Worm (Caenorhabditis elegans) whole organism, late embryonic: ENCODE measurements around the gene nhr-283.
"Not testable (repeated sequence)": the region's sequence is repeated elsewhere in the genome, so short reads cannot be mapped to it uniquely, and the experiment has no call there.

Experiments used
- F13H6.1 ChIP-seq: sonication (generic microtip); optimal IDR thresholded peaks from 2 replicates; lab custom pipeline; 2016; ENCODE audit warnings: missing genetic modification characterization, missing compliant biosample characterization
- T23F11.4 ChIP-seq: fragments of 200-800 bp; sonication (Bioruptor generic); optimal IDR thresholded peaks from 2 replicates; lab custom pipeline; 2018; ENCODE audit warnings: mild to moderate bottlenecking, missing genetic modification characterization, missing compliant biosample characterization
- Y22D7AL.16 ChIP-seq: sonication (generic microtip); optimal IDR thresholded peaks from 2 replicates; lab custom pipeline; 2016; ENCODE audit warnings: missing genetic modification characterization, missing compliant biosample characterization
- ceh-14 ChIP-seq: sonication (generic microtip); optimal IDR thresholded peaks from 2 replicates; lab custom pipeline; 2016; ENCODE audit warnings: missing genotype, missing genetic modification characterization, missing compliant biosample characterization
- ceh-2 ChIP-seq: sonication (generic microtip); optimal IDR thresholded peaks from 2 replicates; lab custom pipeline; 2016; ENCODE audit warnings: missing genotype, missing genetic modification characterization, missing compliant biosample characterization
- ceh-24 ChIP-seq: sonication (generic microtip); optimal IDR thresholded peaks from 2 replicates; lab custom pipeline; 2016; ENCODE audit warnings: mild to moderate bottlenecking, missing genetic modification characterization, missing compliant biosample characterization
- ceh-34 ChIP-seq: sonication (generic microtip); optimal IDR thresholded peaks from 2 replicates; lab custom pipeline; 2016; ENCODE audit warnings: mild to moderate bottlenecking, missing genetic modification characterization, missing compliant biosample characterization
- ceh-9 ChIP-seq: sonication (generic microtip); optimal IDR thresholded peaks from 2 replicates; lab custom pipeline; 2016; ENCODE audit warnings: mild to moderate bottlenecking, missing genetic modification characterization, inconsistent platforms, missing compliant biosample characterization
- che-1 ChIP-seq: sonication (generic microtip); optimal IDR thresholded peaks from 2 replicates; lab custom pipeline; 2016; ENCODE audit warnings: mild to moderate bottlenecking, missing genetic modification characterization, missing compliant biosample characterization
- dmd-4 ChIP-seq: sonication (generic microtip); optimal IDR thresholded peaks from 2 replicates; lab custom pipeline; 2016; ENCODE audit warnings: borderline replicate concordance, missing genetic modification characterization, missing compliant biosample characterization
- elt-2 ChIP-seq: sonication (generic microtip); optimal IDR thresholded peaks from 2 replicates; lab custom pipeline; 2016; ENCODE audit warnings: missing genetic modification reagents, missing genetic modification characterization, missing compliant biosample characterization
- elt-4 ChIP-seq: sonication (generic microtip); optimal IDR thresholded peaks from 2 replicates; lab custom pipeline; 2016; ENCODE audit warnings: missing genetic modification characterization, missing compliant biosample characterization
- eyg-1 ChIP-seq: sonication (generic microtip); optimal IDR thresholded peaks from 2 replicates; lab custom pipeline; 2016; ENCODE audit warnings: missing genotype, missing genetic modification characterization, missing compliant biosample characterization
- fax-1 ChIP-seq: sonication (generic microtip); optimal IDR thresholded peaks from 2 replicates; lab custom pipeline; 2016; ENCODE audit warnings: missing genotype, missing genetic modification characterization, missing compliant biosample characterization
- fkh-10 ChIP-seq: fragments of 150-350 bp; optimal IDR thresholded peaks from 2 replicates; lab custom pipeline; 2014; ENCODE audit warnings: missing biosample characterization, missing genetic modification reagents, missing genetic modification characterization
- fkh-6 ChIP-seq: sonication (generic microtip); optimal IDR thresholded peaks from 2 replicates; lab custom pipeline; 2016; ENCODE audit warnings: missing genetic modification characterization, missing compliant biosample characterization
- gmeb-2 ChIP-seq: sonication (generic microtip); optimal IDR thresholded peaks from 2 replicates; lab custom pipeline; 2016; ENCODE audit warnings: missing genetic modification characterization, inconsistent platforms, missing compliant biosample characterization
- lim-6 ChIP-seq: sonication (generic microtip); optimal IDR thresholded peaks from 2 replicates; lab custom pipeline; 2016; ENCODE audit warnings: missing genetic modification characterization, missing compliant biosample characterization
- nhr-232 ChIP-seq: sonication (generic microtip); optimal IDR thresholded peaks from 2 replicates; lab custom pipeline; 2016; ENCODE audit warnings: missing genetic modification characterization, missing compliant biosample characterization
- pag-3 ChIP-seq: sonication (generic microtip); optimal IDR thresholded peaks from 2 replicates; lab custom pipeline; 2016; ENCODE audit warnings: missing compliant biosample characterization, missing genetic modification characterization, borderline replicate concordance
- pat-9 ChIP-seq: fragments of 200-800 bp; sonication (Bioruptor generic); optimal IDR thresholded peaks from 2 replicates; lab custom pipeline; 2018; ENCODE audit warnings: mild to moderate bottlenecking, missing genetic modification characterization, moderate library complexity, missing compliant biosample characterization
- pqm-1 ChIP-seq: sonication (generic microtip); optimal IDR thresholded peaks from 2 replicates; lab custom pipeline; 2016; ENCODE audit warnings: missing genetic modification characterization, missing compliant biosample characterization
- pros-1 ChIP-seq: fragments of 150-350 bp; optimal IDR thresholded peaks from 2 replicates; lab custom pipeline; 2014; ENCODE audit warnings: missing biosample characterization, missing genetic modification reagents, missing genetic modification characterization
- sox-4 ChIP-seq: sonication (generic microtip); optimal IDR thresholded peaks from 2 replicates; lab custom pipeline; 2017; ENCODE audit warnings: mild to moderate bottlenecking, missing genetic modification characterization, inconsistent platforms, missing compliant biosample characterization
- unc-3 ChIP-seq, 2 experiments: fragments of 200-800 bp in 1 of 2; sonication (Bioruptor generic) in 1 of 2; sonication (generic microtip) in 1 of 2; conservative IDR thresholded peaks in 1 of 2; optimal IDR thresholded peaks in 1 of 2; 2 replicates each; pipeline versions ENCODE4 v1.3.6 to Lab custom; 2016 to 2022; ENCODE audit warnings: missing compliant biosample characterization in 2 of 2, missing genetic modification characterization in 2 of 2, missing genetic modification reagents in 1 of 2
- unc-42 ChIP-seq: sonication (generic microtip); optimal IDR thresholded peaks from 2 replicates; lab custom pipeline; 2016; ENCODE audit warnings: missing genotype, missing genetic modification characterization, missing compliant biosample characterization
- unc-55 ChIP-seq: sonication (generic microtip); optimal IDR thresholded peaks from 2 replicates; lab custom pipeline; 2017; ENCODE audit warnings: missing biosample characterization, missing genetic modification reagents, missing genetic modification characterization
- unc-86 ChIP-seq: sonication (generic microtip); optimal IDR thresholded peaks from 2 replicates; lab custom pipeline; 2016; ENCODE audit warnings: missing genetic modification characterization, missing compliant biosample characterization
- zip-5 ChIP-seq: sonication (generic microtip); optimal IDR thresholded peaks from 2 replicates; lab custom pipeline; 2016; ENCODE audit warnings: missing genetic modification characterization, missing compliant biosample characterization

nhr-283 gene

DNA sequence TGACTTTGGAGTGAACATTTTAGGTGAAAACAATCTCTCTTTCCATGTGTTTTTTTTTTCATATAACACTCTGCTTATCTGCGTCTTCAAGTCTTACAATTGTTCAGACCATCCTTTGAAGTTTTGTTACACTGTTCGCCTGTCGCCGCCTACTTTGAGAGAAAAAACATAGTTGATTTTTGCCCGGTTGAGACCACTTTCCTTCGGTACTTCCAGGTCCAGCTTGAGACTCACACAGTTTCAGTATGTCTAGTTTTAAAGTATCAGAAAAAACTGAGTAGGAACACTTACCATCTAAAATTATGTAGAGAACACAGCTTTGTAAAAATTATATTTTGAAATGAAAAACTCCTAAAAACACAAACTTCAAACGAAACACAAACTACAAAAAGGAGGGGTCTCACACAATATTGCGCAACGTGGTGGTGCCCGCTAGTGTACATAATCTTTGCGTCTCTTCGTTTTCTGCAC lies 39.4 kb upstream of the nhr-283 start, which contains the start of the genes fbxa-69 and F54B8.4:
Gene fbxa-69 (minus strand): TSS at position 10 of the 471 bp plus-strand sequence.
Gene F54B8.4 (plus strand): TSS at position 421 of the 471 bp plus-strand sequence.
- TF ChIP-seq pat-9 (tag; lab: Kevin White, UChicago) (no peak), pag-3 (no peak), Y22D7AL.16 (tag; lab: Kevin White, UChicago) (no peak), elt-2 (no peak), unc-86 (no peak), nhr-232 (no peak), T23F11.4 (GFP tag; lab: Kevin White, UChicago) (no peak), che-1 (tag; lab: Kevin White, UChicago) (no peak), fax-1 (tag; lab: Kevin White, UChicago) (no peak), unc-3 (GFP tag; conservative IDR thresholded peaks at IDR 0.05; lab: Robert Waterston, UW) (no peak), unc-3 (tag; optimal IDR thresholded peaks at IDR 0.05; lab: Kevin White, UChicago) (no peak), elt-4 (tag; lab: Kevin White, UChicago) (no peak), F13H6.1 (tag; lab: Kevin White, UChicago) (no peak), dmd-4 (tag; lab: Kevin White, UChicago) (no peak), unc-42 (tag; lab: Kevin White, UChicago) (no peak), zip-5 (tag; lab: Kevin White, UChicago) (no peak)

DNA sequence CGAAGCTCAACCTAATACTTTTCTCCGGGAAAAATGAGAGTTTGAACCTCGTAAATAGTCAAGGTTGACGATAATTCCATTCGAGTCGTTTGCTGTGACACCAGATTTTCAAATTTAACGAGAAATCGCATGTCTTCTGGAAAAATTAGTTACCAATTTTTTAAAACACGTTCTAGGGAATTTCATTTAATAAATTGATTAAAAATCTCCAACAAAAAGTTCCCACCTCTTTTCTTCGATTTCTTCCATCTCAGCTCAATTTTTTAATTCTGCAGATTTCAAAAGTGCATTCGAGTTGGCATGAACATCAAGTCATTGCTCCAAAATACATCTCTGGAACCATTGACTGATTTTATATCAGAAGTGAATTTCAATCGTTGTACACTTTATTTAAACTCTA lies 35.4 kb upstream of the nhr-283 start, which contains the start of gene nhr-282:
Gene nhr-282 (plus strand): TSS at position 301 of the 400 bp plus-strand sequence.
- TF ChIP-seq gmeb-2; ceh-2; pqm-1 (tag; lab: Kevin White, UChicago): not testable (repeated sequence)

DNA sequence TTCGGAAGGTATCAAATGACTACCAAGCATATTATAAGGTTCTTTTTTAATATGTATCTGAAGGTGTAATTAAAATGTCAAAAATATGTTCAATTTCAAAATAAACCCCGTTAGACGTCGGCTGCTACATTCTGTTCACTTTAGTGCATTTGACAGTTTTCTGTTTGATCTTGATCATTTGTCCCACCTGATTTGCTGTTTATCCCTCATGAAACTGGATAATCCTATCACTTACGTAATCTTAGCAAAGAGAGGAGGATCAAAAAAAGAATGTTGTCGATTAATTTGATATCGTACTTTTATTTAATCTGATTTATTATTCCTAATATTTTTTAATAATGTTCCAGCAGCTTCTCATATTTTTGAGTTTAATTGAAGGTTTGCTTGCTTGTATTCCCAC lies 33.9 kb upstream of the nhr-283 start, which contains the start of gene F54B8.1:
Gene F54B8.1 (plus strand): TSS at position 301 of the 400 bp plus-strand sequence.
- TF ChIP-seq ceh-14 (tag; lab: Kevin White, UChicago): no peak
- no peak for TF ChIP-seq fax-1 (tag; lab: Kevin White, UChicago)
- TF ChIP-seq ceh-24 (tag; lab: Kevin White, UChicago): no peak
- TF ChIP-seq pros-1: no peak
- TF ChIP-seq lim-6 (tag; lab: Kevin White, UChicago): no peak

DNA sequence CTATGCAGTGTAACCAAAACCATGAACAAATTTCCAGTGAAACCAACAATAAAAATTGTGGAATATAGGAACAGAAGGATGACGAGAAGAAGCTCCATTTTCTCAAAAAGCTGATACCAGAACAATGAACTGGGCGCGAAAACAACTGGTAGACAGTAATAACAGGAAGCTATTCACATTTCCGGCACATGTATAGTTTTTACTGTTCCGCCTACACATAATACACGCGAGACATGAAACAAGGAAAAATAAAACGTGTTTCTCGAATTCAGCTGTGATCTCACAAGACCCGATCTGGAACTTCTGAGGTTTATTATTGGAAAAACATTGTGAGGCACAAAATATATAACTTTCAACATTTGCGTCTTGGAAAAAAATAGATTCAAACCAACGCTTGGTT lies 33.0 kb upstream of the nhr-283 start, which contains the start of gene srsx-36:
Gene srsx-36 (minus strand): TSS at position 101 of the 400 bp plus-strand sequence.
- TF ChIP-seq gmeb-2 (no peak), ceh-9 (tag; lab: Kevin White, UChicago) (no peak), fkh-6 (tag; lab: Kevin White, UChicago) (no peak)

DNA sequence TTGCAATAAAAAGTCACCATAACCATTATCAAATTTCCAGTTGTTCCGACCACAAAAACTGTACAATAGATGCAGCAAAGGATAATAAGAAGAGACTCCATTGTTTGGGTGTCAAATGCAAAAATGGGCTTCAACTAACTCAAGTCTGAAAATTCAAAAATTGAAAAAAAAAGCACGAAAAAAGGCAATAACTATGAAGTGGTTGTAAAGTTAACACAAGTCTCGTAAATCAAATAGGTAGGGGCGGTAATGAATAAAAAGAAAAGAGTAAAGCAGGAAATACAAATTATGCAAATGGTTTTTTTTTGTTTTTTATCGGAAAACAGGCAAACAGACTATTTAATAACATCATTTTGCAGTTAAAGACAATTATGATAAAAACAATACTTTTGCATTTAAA lies 30.9 kb upstream of the nhr-283 start, which contains the start of gene srsx-38:
Gene srsx-38 (minus strand): TSS at position 101 of the 400 bp plus-strand sequence.
- not testable (repeated sequence) for TF ChIP-seq sox-4 (tag; lab: Kevin White, UChicago); fkh-10 (GFP tag; lab: Kevin White, UChicago); che-1 (tag; lab: Kevin White, UChicago)
- TF ChIP-seq, all 69 proteins: peak for 0; not testable (repeated sequence) for 69

DNA sequence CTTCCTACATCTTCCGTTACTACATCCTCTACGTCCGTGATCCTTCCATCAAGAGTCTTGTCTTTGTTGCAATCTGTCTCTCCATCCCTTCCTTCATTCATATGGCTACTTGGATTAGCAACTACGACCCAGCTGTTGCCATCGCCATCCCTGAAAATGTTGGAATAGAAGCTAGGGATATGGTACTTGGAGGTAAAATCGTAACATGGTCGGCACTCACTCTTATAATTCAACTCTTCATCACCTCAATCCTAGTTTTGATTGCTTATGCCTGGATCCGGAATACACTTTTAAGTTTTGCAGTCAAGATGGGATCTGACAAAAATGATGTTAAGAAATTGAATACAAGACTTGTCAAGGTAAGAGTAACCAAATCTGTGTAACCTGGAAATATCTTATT lies 27.2 kb upstream of the nhr-283 start, which contains the start of gene T26E4.18:
Gene T26E4.18 (minus strand): TSS at position 101 of the 400 bp plus-strand sequence.
- not testable (repeated sequence) for TF ChIP-seq unc-55 (GFP tag; lab: Kevin White, UChicago); eyg-1 (tag; lab: Kevin White, UChicago); ceh-34 (tag; lab: Kevin White, UChicago)
